Worm (Caenorhabditis elegans) whole organism, midembryonic: ENCODE measurements around the gene Y67D8C.6.

ENCODE experiments used
- cog-1 ChIP-seq: sonication (generic microtip); optimal IDR thresholded peaks from 2 replicates; lab custom pipeline; 2016; ENCODE audit warnings: missing genetic modification characterization, missing compliant biosample characterization
- tab-1 ChIP-seq: fragments of 200-800 bp; sonication (Bioruptor generic); IDR thresholded peaks from 2 replicates; pipeline ENCODE4 v1.3.6; 2022; ENCODE audit warnings: missing genetic modification characterization, missing compliant biosample characterization

DNA sequence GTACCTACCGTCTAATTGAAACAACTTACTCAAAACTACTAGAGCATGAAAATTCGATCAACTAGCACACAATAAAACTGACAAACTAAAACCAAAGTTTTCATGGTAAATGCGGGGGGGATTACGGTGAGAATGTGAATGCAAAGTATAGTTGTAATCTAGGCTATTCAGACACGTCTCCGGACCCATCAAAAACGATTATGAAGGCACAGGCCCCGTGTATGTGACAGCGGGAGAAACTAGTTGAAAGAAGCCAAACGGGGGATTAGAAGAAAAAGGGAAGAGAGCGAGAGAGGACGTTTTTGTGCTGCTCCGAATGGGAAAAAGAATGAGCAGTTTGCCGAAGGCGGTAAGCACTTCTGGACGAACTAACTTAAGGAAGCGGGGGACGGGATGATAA lies 27.9 kb upstream of the Y67D8C.6 start:
- no peak for TF ChIP-seq tab-1 (GFP tag; lab: Robert Waterston, UW)
- no peak for TF ChIP-seq cog-1 (tag; lab: Kevin White, UChicago)
